Worm (Caenorhabditis elegans) whole organism, young adult: Measurements from ENCODE around the gene R102.11.
A peak's percentile ranks its signal among the peaks of the same experiment; 100 is the strongest.

Experiments
- B0336.3 ChIP-seq: fragments of 200-800 bp; sonication (Bioruptor generic); IDR thresholded peaks from 2 replicates; pipeline ENCODE4 v1.3.6; 2022; ENCODE audit warnings: missing genetic modification characterization, missing compliant biosample characterization
- C17E4.6 ChIP-seq: fragments of 200-800 bp; sonication (Bioruptor generic); IDR thresholded peaks from 2 replicates; pipeline ENCODE4 v1.3.6; 2022; ENCODE audit warnings: missing genetic modification reagents, missing genetic modification characterization, missing compliant biosample characterization
- F10E7.11 ChIP-seq: sonication (generic microtip); optimal IDR thresholded peaks from 2 replicates; lab custom pipeline; 2017; ENCODE audit warnings: mild to moderate bottlenecking, missing genetic modification characterization, moderate library complexity, missing compliant biosample characterization
- F39B2.1 ChIP-seq: fragments of 200-800 bp; sonication (Bioruptor generic); IDR thresholded peaks from 2 replicates; pipeline ENCODE4 v1.3.6; 2022; ENCODE audit warnings: missing genetic modification reagents, missing genetic modification characterization, missing compliant biosample characterization
- F49E8.2 ChIP-seq: sonication (generic microtip); optimal IDR thresholded peaks from 3 replicates; lab custom pipeline; 2017; ENCODE audit warnings: missing genetic modification characterization, mild to moderate bottlenecking, missing compliant biosample characterization, antibody characterized with exemption, moderate library complexity; ENCODE audit not compliant: insufficient read depth
- K12H6.12 ChIP-seq: fragments of 200-800 bp; sonication (Bioruptor generic); optimal IDR thresholded peaks from 2 replicates; lab custom pipeline; 2018; ENCODE audit warnings: mild to moderate bottlenecking, missing genetic modification characterization, missing compliant biosample characterization
- T07F8.4 ChIP-seq: sonication (generic microtip); optimal IDR thresholded peaks from 2 replicates; lab custom pipeline; 2016; ENCODE audit warnings: mild to moderate bottlenecking, missing genetic modification characterization, moderate library complexity, missing compliant biosample characterization
- T26A5.8 ChIP-seq: sonication (generic microtip); optimal IDR thresholded peaks from 2 replicates; lab custom pipeline; 2016; ENCODE audit warnings: missing genetic modification characterization, missing compliant biosample characterization
- Y53F4B.3 ChIP-seq: fragments of 200-800 bp; sonication (Bioruptor generic); IDR thresholded peaks from 2 replicates; pipeline ENCODE4 v1.3.6; 2022; ENCODE audit warnings: missing genetic modification reagents, missing genetic modification characterization, missing compliant biosample characterization
- Y53G8AR.9 ChIP-seq: fragments of 200-800 bp; sonication (Bioruptor generic); conservative IDR thresholded peaks from 2 replicates; pipeline ENCODE4 v1.3.6; 2022; ENCODE audit warnings: missing genetic modification reagents, missing genetic modification characterization, missing compliant biosample characterization
- Y79H2A.3 ChIP-seq: fragments of 200-800 bp; sonication (Bioruptor generic); conservative IDR thresholded peaks from 2 replicates; pipeline ENCODE4 v1.3.6; 2022; ENCODE audit warnings: missing genetic modification reagents, missing genetic modification characterization, missing compliant biosample characterization
- atf-7 ChIP-seq: sonication (generic microtip); optimal IDR thresholded peaks from 2 replicates; lab custom pipeline; 2017; ENCODE audit warnings: mild to moderate bottlenecking, missing genetic modification characterization, missing compliant biosample characterization
- athp-1 ChIP-seq: sonication (generic microtip); optimal IDR thresholded peaks from 2 replicates; lab custom pipeline; 2017; ENCODE audit warnings: mild to moderate bottlenecking, missing genetic modification characterization, missing compliant biosample characterization
- attf-3 ChIP-seq: fragments of 200-800 bp; sonication (Bioruptor generic); conservative IDR thresholded peaks from 2 replicates; pipeline ENCODE4 v1.3.6; 2022; ENCODE audit warnings: missing genetic modification reagents, missing genetic modification characterization, missing compliant biosample characterization
- bed-2 ChIP-seq: fragments of 200-800 bp; sonication (Bioruptor generic); IDR thresholded peaks from 2 replicates; pipeline ENCODE4 v1.3.6; 2022; ENCODE audit warnings: missing genetic modification reagents, missing genetic modification characterization, missing compliant biosample characterization
- cebp-1 ChIP-seq, 2 experiments: fragments of 200-800 bp in 1 of 2; sonication (Bioruptor generic) in 1 of 2; sonication (generic microtip) in 1 of 2; IDR thresholded peaks in 1 of 2; optimal IDR thresholded peaks in 1 of 2; 2 replicates each; pipeline versions ENCODE4 v1.3.6 to Lab custom; 2017 to 2022; ENCODE audit warnings: missing compliant biosample characterization in 2 of 2, missing genetic modification characterization in 2 of 2, mild to moderate bottlenecking in 1 of 2, missing genetic modification reagents in 1 of 2, moderate library complexity in 1 of 2
- cebp-2 ChIP-seq: fragments of 200-800 bp; sonication (Bioruptor generic); IDR thresholded peaks from 2 replicates; pipeline ENCODE4 v1.3.6; 2022; ENCODE audit warnings: missing genetic modification characterization, missing compliant biosample characterization
- ceh-79 ChIP-seq: sonication (generic microtip); optimal IDR thresholded peaks from 2 replicates; lab custom pipeline; 2017; ENCODE audit warnings: mild to moderate bottlenecking, missing genetic modification characterization, missing compliant biosample characterization
- ceh-91 ChIP-seq: fragments of 200-800 bp; sonication (Bioruptor generic); IDR thresholded peaks from 2 replicates; pipeline ENCODE4 v1.3.6; 2022; ENCODE audit warnings: missing genetic modification reagents, missing genetic modification characterization, missing compliant biosample characterization
- dpl-1 ChIP-seq: fragments of 150-350 bp; optimal IDR thresholded peaks from 2 replicates; lab custom pipeline; 2014; ENCODE audit warnings: missing biosample characterization, missing genetic modification reagents, missing genetic modification characterization
- ekl-4 ChIP-seq: fragments of 200-800 bp; sonication (Bioruptor generic); IDR thresholded peaks from 2 replicates; pipeline ENCODE4 v1.3.6; 2022; ENCODE audit warnings: missing genetic modification reagents, missing genetic modification characterization, missing compliant biosample characterization
- hlh-26 ChIP-seq: fragments of 200-800 bp; sonication (Bioruptor generic); conservative IDR thresholded peaks from 2 replicates; pipeline ENCODE4 v1.3.6; 2022; ENCODE audit warnings: missing genetic modification reagents, missing genetic modification characterization, missing compliant biosample characterization
- hmg-1.2 ChIP-seq: fragments of 200-800 bp; sonication (Bioruptor generic); IDR thresholded peaks from 2 replicates; pipeline ENCODE4 v1.3.6; 2022; ENCODE audit warnings: missing genetic modification reagents, missing genetic modification characterization, missing compliant biosample characterization
- hmg-20 ChIP-seq: fragments of 200-800 bp; sonication (Bioruptor generic); IDR thresholded peaks from 2 replicates; pipeline ENCODE4 v1.3.6; 2022; ENCODE audit warnings: missing genetic modification reagents, missing genetic modification characterization, missing compliant biosample characterization
- hrde-1 ChIP-seq: sonication (generic microtip); optimal IDR thresholded peaks from 2 replicates; lab custom pipeline; 2016; ENCODE audit warnings: missing genetic modification characterization, mild to moderate bottlenecking, missing compliant biosample characterization, moderate library complexity, missing genotype, missing genetic modification reagents, borderline replicate concordance
- hsf-1 ChIP-seq: fragments of 200-800 bp; sonication (Bioruptor generic); IDR thresholded peaks from 2 replicates; pipeline ENCODE4 v1.3.6; 2022; ENCODE audit warnings: missing genetic modification reagents, missing genetic modification characterization, missing compliant biosample characterization
- lag-1 ChIP-seq: fragments of 200-800 bp; sonication (Bioruptor generic); IDR thresholded peaks from 2 replicates; pipeline ENCODE4 v1.3.6; 2022; ENCODE audit warnings: missing genetic modification reagents, missing genetic modification characterization, missing compliant biosample characterization
- let-526 ChIP-seq: fragments of 200-800 bp; sonication (Bioruptor generic); IDR thresholded peaks from 2 replicates; pipeline ENCODE4 v1.3.6; 2022; ENCODE audit warnings: missing genetic modification reagents, missing genetic modification characterization, missing compliant biosample characterization
- lin-26 ChIP-seq: fragments of 200-800 bp; sonication (Bioruptor generic); IDR thresholded peaks from 2 replicates; pipeline ENCODE4 v1.3.6; 2022; ENCODE audit warnings: missing genetic modification reagents, missing genetic modification characterization, missing compliant biosample characterization
- lin-54 ChIP-seq: fragments of 200-800 bp; sonication (Bioruptor generic); optimal IDR thresholded peaks from 2 replicates; lab custom pipeline; 2018; ENCODE audit warnings: mild to moderate bottlenecking, missing genetic modification characterization, missing compliant biosample characterization
- lir-1 ChIP-seq: fragments of 200-800 bp; sonication (Bioruptor generic); conservative IDR thresholded peaks from 2 replicates; pipeline ENCODE4 v1.3.6; 2022; ENCODE audit warnings: missing genetic modification reagents, missing genetic modification characterization, missing compliant biosample characterization
- madf-3 ChIP-seq: fragments of 200-800 bp; sonication (Bioruptor generic); IDR thresholded peaks from 2 replicates; pipeline ENCODE4 v1.3.6; 2022; ENCODE audit warnings: missing genetic modification reagents, missing genetic modification characterization, missing compliant biosample characterization
- madf-6 ChIP-seq: fragments of 200-800 bp; sonication (Bioruptor generic); IDR thresholded peaks from 2 replicates; pipeline ENCODE4 v1.3.6; 2022; ENCODE audit warnings: missing genetic modification reagents, missing genetic modification characterization, missing compliant biosample characterization
- madf-8 ChIP-seq: fragments of 200-800 bp; sonication (Bioruptor generic); conservative IDR thresholded peaks from 2 replicates; pipeline ENCODE4 v1.3.6; 2022; ENCODE audit warnings: missing genetic modification reagents, missing genetic modification characterization, missing compliant biosample characterization
- mcd-1 ChIP-seq: fragments of 200-800 bp; sonication (Bioruptor generic); IDR thresholded peaks from 2 replicates; pipeline ENCODE4 v1.3.6; 2022; ENCODE audit warnings: missing genetic modification reagents, missing genetic modification characterization, missing compliant biosample characterization
- mel-28 ChIP-seq: sonication (generic microtip); optimal IDR thresholded peaks from 2 replicates; lab custom pipeline; 2016; ENCODE audit warnings: borderline replicate concordance, mild to moderate bottlenecking, missing genetic modification characterization, missing compliant biosample characterization
- pbrm-1 ChIP-seq: fragments of 200-800 bp; sonication (Bioruptor generic); IDR thresholded peaks from 2 replicates; pipeline ENCODE4 v1.3.6; 2022; ENCODE audit warnings: missing genetic modification reagents, missing genetic modification characterization, missing compliant biosample characterization
- pha-4 ChIP-seq: fragments of 150-350 bp; sonication (generic microtip); optimal IDR thresholded peaks from 2 replicates; lab custom pipeline; 2014; ENCODE audit warnings: missing biosample characterization, missing genetic modification reagents, missing genetic modification characterization
- snpc-3.4 ChIP-seq: sonication (generic microtip); optimal IDR thresholded peaks from 2 replicates; lab custom pipeline; 2017; ENCODE audit warnings: missing genetic modification characterization, mild to moderate bottlenecking, missing compliant biosample characterization, antibody characterized with exemption, moderate library complexity, missing genotype, missing genetic modification reagents
- somi-1 ChIP-seq: fragments of 200-800 bp; sonication (Bioruptor generic); optimal IDR thresholded peaks from 2 replicates; lab custom pipeline; 2018; ENCODE audit warnings: mild to moderate bottlenecking, missing genetic modification characterization, missing compliant biosample characterization
- tbp1 ChIP-seq: fragments of 200-800 bp; sonication (Bioruptor generic); optimal IDR thresholded peaks from 2 replicates; lab custom pipeline; 2018; ENCODE audit warnings: mild to moderate bottlenecking, missing genetic modification characterization, missing compliant biosample characterization
- tlf-1 ChIP-seq: fragments of 200-800 bp; sonication (Bioruptor generic); optimal IDR thresholded peaks from 2 replicates; lab custom pipeline; 2018; ENCODE audit warnings: mild to moderate bottlenecking, missing genetic modification characterization, missing compliant biosample characterization
- xnd-1 ChIP-seq: sonication (generic microtip); optimal IDR thresholded peaks from 2 replicates; lab custom pipeline; 2016; ENCODE audit warnings: missing genotype, missing genetic modification reagents, missing genetic modification characterization, missing compliant biosample characterization
- ztf-18 ChIP-seq: sonication (generic microtip); optimal IDR thresholded peaks from 2 replicates; lab custom pipeline; 2016; ENCODE audit warnings: missing genotype, mild to moderate bottlenecking, missing genetic modification characterization, missing compliant biosample characterization
- ztf-26 ChIP-seq: sonication (generic microtip); optimal IDR thresholded peaks from 2 replicates; lab custom pipeline; 2017; ENCODE audit warnings: missing genetic modification characterization, missing compliant biosample characterization

R102.11 gene

DNA sequence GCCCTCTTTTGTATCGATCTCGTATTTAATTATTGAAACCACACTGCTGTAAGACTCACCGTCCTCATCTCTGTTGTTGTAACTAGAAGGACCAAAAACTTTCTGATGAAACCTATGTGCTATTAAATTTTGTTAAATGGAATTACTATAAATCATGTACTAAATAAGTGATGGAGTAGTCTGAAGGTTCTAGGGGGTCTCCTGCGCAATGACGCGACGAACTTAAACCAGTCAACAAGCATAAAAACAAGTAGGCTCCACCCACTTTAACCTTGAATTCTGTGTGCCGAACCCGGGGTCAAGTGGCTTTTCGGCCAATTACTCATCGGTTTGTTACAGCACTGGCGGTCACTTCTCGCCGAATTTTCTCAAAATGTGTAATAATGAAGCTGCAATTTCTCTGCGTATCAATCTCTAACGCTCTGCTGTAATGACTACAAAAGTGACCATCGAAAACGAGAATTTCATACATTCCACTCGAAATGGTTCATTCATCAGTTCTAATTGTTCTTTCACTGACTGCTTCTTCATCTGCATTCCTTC is 37.5 kb upstream of the R102.11 start, which contains the start of gene grl-21:
TSS of gene grl-21 (plus strand) at position 464 of the 543 bp plus-strand sequence.
- no peak for TF ChIP-seq ztf-18 (tag; lab: Kevin White, UChicago)
- TF ChIP-seq cebp-1 (GFP tag; IDR thresholded peaks at IDR 0.05; lab: Robert Waterston, UW): no peak
- TF ChIP-seq cebp-1 (tag; optimal IDR thresholded peaks at IDR 0.05; lab: Kevin White, UChicago): no peak
- 0 out of 2 replicates have a peak, but pooled peaks have one; percentile 21 for TF ChIP-seq pbrm-1 (GFP tag; lab: Robert Waterston, UW)
- peak; percentile 39 for TF ChIP-seq T26A5.8 (tag; lab: Kevin White, UChicago)
- TF ChIP-seq C17E4.6 (GFP tag; lab: Robert Waterston, UW): 0 out of 2 replicates have a peak, but pooled peaks have one; percentile 28
- TF ChIP-seq lag-1 (GFP tag; lab: Robert Waterston, UW): no peak
- TF ChIP-seq hrde-1 (tag; lab: Kevin White, UChicago): peak; percentile 58
- 0 out of 2 replicates have a peak, but pooled peaks have one; percentile 16 for TF ChIP-seq attf-3
- TF ChIP-seq B0336.3 (GFP tag; lab: Robert Waterston, UW): peak; percentile 82; the same call in 1 of the 2 replicates
- no peak for TF ChIP-seq T07F8.4 (tag; lab: Kevin White, UChicago)
- TF ChIP-seq athp-1 (tag; lab: Kevin White, UChicago): peak; percentile 23
- peak; percentile 69 for TF ChIP-seq madf-6 (GFP tag; lab: Robert Waterston, UW)
- TF ChIP-seq snpc-3.4: no peak
- TF ChIP-seq F10E7.11: peak; percentile 12
- TF ChIP-seq Y53F4B.3 (GFP tag; lab: Robert Waterston, UW): no peak
- TF ChIP-seq hsf-1 (GFP tag; lab: Robert Waterston, UW): peak; percentile 32; the same call in 1 of the 2 replicates
- no peak for TF ChIP-seq atf-7 (tag; lab: Kevin White, UChicago)
- no peak for TF ChIP-seq K12H6.12
- TF ChIP-seq ekl-4: peak; percentile 42; the same call in 1 of the 2 replicates
- TF ChIP-seq F49E8.2 (tag; lab: Kevin White, UChicago): peak; percentile 36
- TF ChIP-seq cebp-2 (GFP tag; lab: Robert Waterston, UW): no peak
- peak; percentile 17 for TF ChIP-seq xnd-1 (tag; lab: Kevin White, UChicago)
- TF ChIP-seq Y79H2A.3: no peak
- peak; percentile 23 for TF ChIP-seq tlf-1 (GFP tag; lab: Kevin White, UChicago)
- TF ChIP-seq let-526: no peak
- TF ChIP-seq madf-3: 0 out of 2 replicates have a peak, but pooled peaks have one; percentile 66
- TF ChIP-seq tbp1 (GFP tag; lab: Kevin White, UChicago): no peak
- TF ChIP-seq somi-1 (GFP tag; lab: Kevin White, UChicago): no peak
- 0 out of 2 replicates have a peak, but pooled peaks have one; percentile 11 for TF ChIP-seq hmg-1.2
- TF ChIP-seq Y53G8AR.9 (GFP tag; lab: Robert Waterston, UW): 0 out of 2 replicates have a peak, but pooled peaks have one; percentile 43
- TF ChIP-seq bed-2 (GFP tag; lab: Robert Waterston, UW): no peak
- TF ChIP-seq lin-26 (GFP tag; lab: Robert Waterston, UW): peak; percentile 50; the same call in 1 of the 2 replicates
- peak; percentile 21 for TF ChIP-seq lin-54 (GFP tag; lab: Kevin White, UChicago)
- peak; percentile 8 for TF ChIP-seq mel-28

DNA sequence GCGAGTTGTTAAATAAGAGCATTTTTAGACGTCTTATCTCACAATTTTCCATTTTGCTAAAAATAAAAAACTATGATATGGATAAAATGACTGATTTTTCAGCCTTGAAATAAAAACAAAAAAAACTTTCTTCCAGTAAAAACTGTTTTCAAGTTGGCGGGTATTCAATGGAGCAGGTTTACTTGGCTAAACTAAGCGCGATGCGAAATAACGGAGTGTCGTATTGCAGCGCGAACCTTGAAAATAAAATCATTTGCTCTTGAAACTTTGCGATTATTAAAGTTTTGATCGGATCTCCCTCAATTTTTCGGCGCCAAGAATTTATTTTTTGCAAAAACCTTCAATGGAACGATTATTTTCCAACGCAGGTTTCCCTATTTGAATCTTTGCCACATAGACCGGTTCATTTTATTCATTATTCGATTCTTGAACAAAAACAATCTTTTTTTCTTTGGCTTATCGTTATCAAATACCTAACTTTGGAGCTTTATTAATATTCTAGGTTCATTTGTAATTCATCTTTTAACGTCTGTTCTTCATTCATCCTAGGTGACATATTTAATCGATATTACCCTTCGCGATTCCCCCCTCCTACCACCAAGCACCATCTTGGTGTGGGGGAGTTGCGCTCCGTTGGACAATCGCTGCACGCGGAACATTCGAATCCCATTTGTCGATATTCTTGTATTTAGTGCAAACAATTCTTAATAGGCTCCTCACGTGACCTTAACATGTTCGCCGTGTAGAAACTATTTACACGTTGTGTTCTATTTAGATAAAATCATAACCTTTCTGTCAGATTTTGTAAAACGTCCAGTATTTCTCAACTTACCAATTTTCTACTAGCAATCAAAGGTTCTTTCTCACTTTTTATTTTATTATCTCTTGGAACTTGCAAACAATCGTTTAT is 35.2 kb upstream of the R102.11 start, which contains the start of the genes orc-5 and cyb-1:
TSS of gene orc-5 (minus strand) at position 62 of the 910 bp plus-strand sequence.
TSS of gene cyb-1 (plus strand) at position 690 of the 910 bp plus-strand sequence.
- TF ChIP-seq ztf-26 (no peak), hlh-26 (GFP tag; lab: Robert Waterston, UW) (no peak), mcd-1 (peak; percentile 83), hmg-1.2 (peak; percentile 31; the same call in 1 of the 2 replicates), lir-1 (no peak), F39B2.1 (GFP tag; lab: Robert Waterston, UW) (no peak), dpl-1 (peak; percentile 76), hmg-20 (no peak), ceh-91 (GFP tag; lab: Robert Waterston, UW) (peak; percentile 65), lin-54 (GFP tag; lab: Kevin White, UChicago) (peak; percentile 89), pha-4 (tag; lab: Kevin White, UChicago) (no peak), hsf-1 (GFP tag; lab: Robert Waterston, UW) (0 out of 2 replicates have a peak, but pooled peaks have one; percentile 22), madf-8 (GFP tag; lab: Robert Waterston, UW) (peak; percentile 72), ceh-79 (tag; lab: Kevin White, UChicago) (no peak)
